Worm (Caenorhabditis elegans) whole organism, L4/young adult: Measurements from ENCODE around the gene C16C4.1.

Experiments
- W03F9.2 ChIP-seq: fragments of 150-350 bp; optimal IDR thresholded peaks from 2 replicates; lab custom pipeline; 2014; ENCODE audit warnings: missing biosample characterization, missing genetic modification characterization
- dao-5 ChIP-seq: sonication (generic microtip); optimal IDR thresholded peaks from 2 replicates; lab custom pipeline; 2016; ENCODE audit warnings: missing genotype, missing genetic modification characterization, moderate library complexity, missing compliant biosample characterization
- him-1 ChIP-seq: sonication (generic microtip); optimal IDR thresholded peaks from 2 replicates; lab custom pipeline; 2016; ENCODE audit warnings: missing genotype, missing genetic modification reagents, missing genetic modification characterization, missing compliant biosample characterization

C16C4.1 gene

DNA sequence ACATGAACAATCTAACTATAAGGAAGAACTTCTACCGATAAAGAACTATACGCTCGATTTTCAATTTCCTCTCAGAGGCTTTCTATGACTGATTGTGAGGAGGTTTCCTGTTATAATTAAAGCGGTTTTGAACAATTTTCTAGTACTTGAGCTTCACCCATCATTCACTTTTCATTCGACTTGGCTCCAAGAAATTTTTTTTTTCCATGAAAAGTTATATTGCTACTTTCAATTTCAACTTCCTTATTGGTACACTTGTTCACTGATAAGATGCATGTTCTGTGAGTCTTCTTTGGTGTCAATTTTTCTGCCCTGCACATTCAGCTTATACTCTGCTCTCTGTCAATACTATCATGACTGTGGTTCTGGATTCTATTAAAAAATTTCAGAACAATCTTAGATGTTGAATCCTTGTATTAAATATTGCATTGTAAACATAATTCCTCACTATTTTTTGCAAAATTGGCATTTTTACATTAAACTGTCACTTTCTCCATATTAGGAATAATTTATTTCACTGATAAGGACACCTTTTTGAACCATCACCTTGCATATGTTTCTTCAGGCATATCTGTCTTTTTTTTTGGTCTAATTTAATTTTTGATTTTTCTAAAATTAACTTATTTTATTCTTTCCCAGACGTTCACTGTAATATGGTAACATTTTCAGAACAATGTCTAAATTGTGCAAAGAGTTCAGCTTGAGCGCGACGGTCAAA lies 23.0 kb upstream of the C16C4.1 start, which contains the start of gene math-10:
Gene math-10 (plus strand): TSS at position 668 of the 718 bp plus-strand sequence.
- TF ChIP-seq dao-5 (tag; lab: Kevin White, UChicago): no peak
- no peak for TF ChIP-seq him-1 (tag; lab: Kevin White, UChicago)
- no peak for TF ChIP-seq W03F9.2

DNA sequence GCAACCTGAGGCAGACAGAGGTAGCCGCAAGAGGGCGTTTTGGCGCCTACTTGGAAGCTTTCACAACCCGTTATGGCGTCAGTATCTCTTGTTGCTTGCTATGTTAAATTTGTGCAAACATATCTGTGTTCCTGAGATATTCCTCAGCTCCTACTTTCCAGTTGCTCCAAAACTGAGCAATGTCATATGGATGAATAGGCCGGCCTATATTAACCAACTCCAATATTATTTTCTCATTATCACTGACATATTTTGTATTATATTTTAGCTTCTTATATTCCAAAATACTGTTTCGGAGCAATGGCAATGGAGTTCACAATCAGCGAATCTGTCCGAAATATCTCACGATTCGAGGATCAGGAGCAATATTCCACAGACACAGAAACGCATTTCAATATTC lies 18.4 kb upstream of the C16C4.1 start, which contains the start of gene math-13:
Gene math-13 (plus strand): TSS at position 301 of the 400 bp plus-strand sequence.
- no peak for TF ChIP-seq W03F9.2
- no peak for TF ChIP-seq dao-5 (tag; lab: Kevin White, UChicago)
- no peak for TF ChIP-seq him-1 (tag; lab: Kevin White, UChicago)

DNA sequence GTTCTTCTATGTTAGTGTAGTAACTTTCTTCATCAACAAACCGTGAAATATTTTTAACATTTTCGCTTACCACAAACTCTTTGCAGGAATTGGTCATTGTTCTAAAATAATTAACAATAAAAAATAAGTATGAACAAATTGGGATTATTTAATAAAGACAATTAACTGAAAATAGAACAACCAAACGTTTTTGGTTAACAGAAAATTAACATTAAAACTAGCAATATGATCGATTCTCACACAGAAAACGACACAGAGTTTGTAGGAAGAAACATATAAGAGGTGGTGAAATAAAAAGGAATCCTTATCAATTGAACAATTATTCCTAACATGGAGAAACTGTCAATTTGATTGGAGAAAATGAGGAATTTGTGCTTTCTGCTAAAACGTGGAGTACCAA lies 15.3 kb upstream of the C16C4.1 start, which contains the start of gene math-16:
Gene math-16 (minus strand): TSS at position 101 of the 400 bp plus-strand sequence.
- TF ChIP-seq him-1 (tag; lab: Kevin White, UChicago): no peak
- TF ChIP-seq dao-5 (tag; lab: Kevin White, UChicago): no peak
- no peak for TF ChIP-seq W03F9.2

DNA sequence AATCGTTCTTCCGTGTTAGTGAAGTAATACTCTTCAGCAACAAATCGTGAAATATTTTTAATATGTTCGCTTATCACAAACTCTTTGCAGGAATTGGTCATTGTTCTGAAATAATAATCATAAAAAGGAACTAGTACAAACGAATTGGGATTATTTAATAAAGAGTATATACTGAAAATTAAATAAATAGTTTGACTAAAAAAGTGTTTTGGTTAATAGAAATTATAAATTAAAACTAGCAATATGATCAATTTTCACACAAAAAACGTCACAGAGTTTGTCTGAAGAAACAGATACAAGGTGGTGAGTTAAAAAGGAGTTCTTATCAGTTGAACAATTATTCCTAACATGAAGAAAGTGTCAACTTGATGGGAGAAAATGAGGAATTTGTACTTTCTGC lies 11.3 kb upstream of the C16C4.1 start, which contains the start of gene math-5:
Gene math-5 (minus strand): TSS at position 101 of the 400 bp plus-strand sequence.
- TF ChIP-seq dao-5 (tag; lab: Kevin White, UChicago): no peak
- no peak for TF ChIP-seq W03F9.2
- TF ChIP-seq him-1 (tag; lab: Kevin White, UChicago): no peak

DNA sequence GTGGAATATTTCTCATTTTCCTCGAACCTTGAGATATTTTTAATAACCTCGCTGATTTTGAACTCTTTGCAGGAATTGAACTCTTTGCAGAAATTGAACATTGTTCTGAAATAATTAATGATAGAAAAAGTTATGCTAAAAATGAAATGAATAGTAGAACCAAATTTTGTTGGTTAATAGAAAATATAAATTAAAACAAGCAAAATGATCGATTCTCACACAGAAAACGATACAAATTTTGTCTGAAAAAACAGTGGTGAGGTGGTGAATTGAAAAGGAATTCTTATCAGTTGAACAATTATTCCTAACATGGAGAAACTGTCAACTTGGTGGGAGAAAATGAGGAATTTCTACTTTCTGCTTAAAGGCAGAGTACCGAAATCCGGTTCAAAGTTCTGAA lies 9.4 kb upstream of the C16C4.1 start, which contains the start of gene math-6:
Gene math-6 (minus strand): TSS at position 101 of the 400 bp plus-strand sequence.
- TF ChIP-seq W03F9.2 (no peak), him-1 (tag; lab: Kevin White, UChicago) (no peak), dao-5 (tag; lab: Kevin White, UChicago) (no peak)

DNA sequence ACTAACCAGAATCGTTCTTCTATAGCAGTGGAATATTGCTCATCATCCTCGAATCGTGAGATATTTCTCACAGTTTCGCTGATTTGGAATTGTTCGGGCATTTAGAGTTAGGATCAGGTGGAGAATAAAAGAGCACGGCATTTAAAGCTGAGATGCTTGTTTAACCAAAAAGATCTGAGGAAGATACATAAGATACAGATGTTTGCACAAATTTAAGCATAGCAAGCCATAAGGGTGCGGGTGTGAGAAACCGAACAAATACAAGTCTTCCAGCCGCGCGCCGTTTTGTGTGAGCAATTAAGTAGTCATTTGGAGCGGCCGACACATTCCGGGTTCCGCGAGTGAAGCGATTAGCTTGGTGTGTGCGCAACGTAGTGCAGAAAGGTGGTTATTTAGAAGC lies 7.6 kb upstream of the C16C4.1 start, which contains the start of gene math-7:
Gene math-7 (minus strand): TSS at position 101 of the 400 bp plus-strand sequence.
- TF ChIP-seq W03F9.2: no peak
- no peak for TF ChIP-seq him-1 (tag; lab: Kevin White, UChicago)
- TF ChIP-seq dao-5 (tag; lab: Kevin White, UChicago): no peak

DNA sequence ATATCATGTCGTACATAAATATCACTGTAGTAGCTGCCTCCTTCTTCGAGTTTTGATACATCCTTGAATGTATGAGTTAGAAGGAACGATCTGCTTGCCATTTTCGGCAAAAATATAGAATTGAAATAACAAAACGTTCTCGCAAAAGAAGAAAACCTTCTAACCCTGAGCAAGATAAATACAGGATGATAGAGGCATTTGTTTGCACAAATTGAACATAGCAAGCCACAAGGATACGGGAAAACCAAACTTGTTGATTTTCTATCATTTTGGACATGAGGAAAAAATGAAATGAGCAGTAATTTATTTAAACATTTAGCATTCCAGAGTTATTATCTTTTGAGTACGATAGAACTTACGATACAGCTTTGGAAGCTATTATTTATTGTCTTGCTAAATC lies 4.9 kb upstream of the C16C4.1 start, which contains the start of gene math-8:
Gene math-8 (minus strand): TSS at position 101 of the 400 bp plus-strand sequence.
- no peak for TF ChIP-seq dao-5 (tag; lab: Kevin White, UChicago)
- TF ChIP-seq W03F9.2: no peak
- no peak for TF ChIP-seq him-1 (tag; lab: Kevin White, UChicago)

DNA sequence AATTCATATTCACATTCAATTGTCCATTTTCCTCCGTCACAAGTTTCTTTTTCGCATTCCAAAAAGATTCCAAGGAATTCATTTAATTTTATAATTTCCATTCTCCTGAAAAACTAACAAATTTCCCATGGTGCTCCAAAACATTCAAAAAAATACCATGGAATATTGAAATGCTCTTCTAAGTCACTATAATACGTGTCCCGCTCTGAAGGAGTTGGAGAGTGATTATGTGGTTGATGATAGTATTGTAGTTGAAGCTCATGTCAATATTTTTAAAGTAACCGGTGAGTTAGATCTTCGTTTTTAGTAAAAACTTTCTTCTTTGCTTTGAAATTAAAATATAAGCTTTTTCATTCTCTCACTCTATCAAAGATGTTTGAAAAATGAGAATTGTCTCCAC lies 3.3 kb upstream of the C16C4.1 start, which contains the start of gene math-9:
Gene math-9 (minus strand): TSS at position 101 of the 400 bp plus-strand sequence.
- TF ChIP-seq dao-5 (tag; lab: Kevin White, UChicago): no peak

DNA sequence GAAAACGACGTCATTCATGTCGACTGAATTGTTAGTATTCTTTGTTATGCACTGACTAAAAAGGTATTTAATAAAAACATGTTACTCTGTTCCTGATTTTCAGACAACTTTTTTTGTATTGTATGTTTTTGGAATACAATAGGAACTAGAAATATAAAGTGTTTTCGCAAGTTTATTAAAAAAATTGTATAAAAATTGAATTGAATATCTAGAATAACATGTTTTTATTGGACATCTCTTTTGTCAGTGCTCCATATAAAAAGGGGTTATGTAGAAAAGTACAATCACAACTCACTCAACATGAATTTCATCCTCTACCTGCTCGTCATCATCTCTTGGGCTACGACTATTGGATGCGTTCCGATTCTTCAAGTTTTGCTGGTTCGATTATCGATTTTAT lies 1.3 kb downstream of the C16C4.1 start, which contains the start of gene C46F9.5:
Gene C46F9.5 (plus strand): TSS at position 301 of the 400 bp plus-strand sequence.
- TF ChIP-seq W03F9.2 (no peak), dao-5 (tag; lab: Kevin White, UChicago) (no peak), him-1 (tag; lab: Kevin White, UChicago) (no peak)

DNA sequence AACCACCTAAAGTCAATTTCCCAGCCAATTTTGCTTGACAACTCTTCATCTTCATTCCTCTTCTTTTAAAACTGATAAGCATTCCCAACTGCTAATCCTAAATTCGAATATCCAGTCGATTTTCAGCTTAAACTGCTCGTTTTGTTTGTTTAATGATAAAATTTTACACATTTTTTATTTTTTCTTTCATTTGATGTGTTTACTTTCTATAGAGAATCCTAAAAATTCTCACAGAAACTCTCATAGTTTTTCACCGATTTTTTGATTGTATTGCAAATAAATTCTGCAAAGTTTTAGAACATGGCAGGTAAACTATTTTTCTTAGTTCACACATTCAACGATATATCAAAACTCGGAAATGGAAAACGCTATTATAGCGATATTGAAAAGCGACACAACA lies 1.8 kb downstream of the C16C4.1 start, which contains the start of gene math-25:
Gene math-25 (plus strand): TSS at position 301 of the 400 bp plus-strand sequence.
- TF ChIP-seq W03F9.2 (no peak), dao-5 (tag; lab: Kevin White, UChicago) (no peak), him-1 (tag; lab: Kevin White, UChicago) (no peak)

DNA sequence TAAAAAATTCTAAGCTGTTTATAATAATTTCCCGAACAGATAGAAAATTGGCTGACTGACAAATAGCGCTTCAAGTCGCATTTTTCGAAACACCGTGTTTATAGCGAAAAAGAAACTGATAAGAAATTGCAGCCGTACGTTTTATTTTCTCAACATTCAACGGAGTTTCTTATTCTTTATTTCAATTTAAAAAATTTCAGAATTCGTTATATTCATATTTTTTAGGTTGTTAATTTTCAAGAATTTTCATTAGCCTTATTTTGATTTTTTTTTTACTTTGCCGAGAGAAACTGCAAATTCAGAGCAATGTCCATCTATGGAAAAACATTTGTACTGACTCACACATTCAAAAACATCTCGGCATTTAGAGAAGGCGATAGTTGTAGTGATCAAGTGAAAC lies 3.9 kb downstream of the C16C4.1 start, which contains the start of gene C46F9.6:
Gene C46F9.6 (plus strand): TSS at position 301 of the 400 bp plus-strand sequence.
- TF ChIP-seq W03F9.2 (no peak), dao-5 (tag; lab: Kevin White, UChicago) (no peak), him-1 (tag; lab: Kevin White, UChicago) (no peak)

DNA sequence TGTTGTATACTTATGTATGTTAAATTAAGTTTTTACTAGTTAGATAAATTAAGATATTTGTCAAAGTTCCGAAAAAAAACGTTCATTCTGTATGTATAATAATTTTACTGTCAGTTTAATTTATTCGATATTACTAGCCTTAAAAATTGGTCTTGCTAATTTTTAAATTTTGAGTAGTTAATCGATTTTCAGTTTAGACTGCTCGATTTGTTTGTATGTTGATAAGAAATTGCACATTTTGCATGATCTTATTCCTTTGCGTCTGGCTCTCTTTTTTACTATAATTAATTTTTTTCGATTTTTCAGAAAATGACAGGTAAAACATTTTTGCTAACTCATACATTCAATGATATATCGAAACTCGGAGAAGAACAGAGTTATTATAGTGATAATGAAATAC lies 5.9 kb downstream of the C16C4.1 start, which contains the start of gene math-24:
Gene math-24 (plus strand): TSS at position 301 of the 400 bp plus-strand sequence.
- TF ChIP-seq dao-5 (tag; lab: Kevin White, UChicago) (no peak), him-1 (tag; lab: Kevin White, UChicago) (no peak), W03F9.2 (no peak)

DNA sequence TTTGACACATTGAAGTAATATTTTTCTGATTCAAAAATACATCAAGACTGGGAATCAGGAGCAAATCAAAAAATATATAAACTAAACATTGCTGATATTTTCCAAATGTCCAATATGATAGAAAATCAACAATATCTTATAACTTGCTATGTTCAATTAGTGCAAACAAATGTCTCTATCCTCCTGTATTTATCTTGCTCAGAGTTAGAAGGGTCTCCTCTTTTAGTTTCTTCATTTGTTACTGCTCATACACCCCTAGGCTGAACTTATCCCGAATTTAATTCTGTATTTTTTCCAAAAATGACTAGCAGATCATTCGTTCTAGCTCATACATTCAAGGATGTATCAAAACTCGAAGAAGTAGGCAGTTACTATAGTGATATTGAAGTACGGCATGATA lies 8.0 kb downstream of the C16C4.1 start, which contains the start of gene math-23:
Gene math-23 (plus strand): TSS at position 301 of the 400 bp plus-strand sequence.
- TF ChIP-seq dao-5 (tag; lab: Kevin White, UChicago) (no peak), W03F9.2 (no peak), him-1 (tag; lab: Kevin White, UChicago) (no peak)

DNA sequence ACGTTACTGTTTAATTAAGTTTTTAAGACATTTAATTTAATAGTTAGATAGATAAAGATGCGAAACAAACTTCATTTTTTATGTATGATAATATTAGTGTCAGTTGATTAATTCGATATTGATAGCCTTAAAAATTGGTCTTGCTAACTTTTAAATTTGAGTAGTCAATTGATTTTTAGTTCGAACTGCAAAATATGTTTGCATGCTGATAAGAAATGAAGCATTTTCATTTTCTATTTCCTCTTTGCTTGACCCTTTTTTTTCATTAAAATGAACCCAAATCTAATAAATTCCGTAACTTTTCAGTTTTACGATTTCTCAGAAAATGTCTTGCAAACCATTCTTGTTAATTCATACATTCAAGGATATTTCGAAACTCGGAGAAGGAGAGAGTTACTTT lies 11.1 kb downstream of the C16C4.1 start, which contains the start of gene math-22:
Gene math-22 (plus strand): TSS at position 301 of the 400 bp plus-strand sequence.
- TF ChIP-seq W03F9.2 (no peak), him-1 (tag; lab: Kevin White, UChicago) (no peak), dao-5 (tag; lab: Kevin White, UChicago) (no peak)
